Worm (Caenorhabditis elegans) whole organism, young adult: ENCODE measurements around the gene oac-7.
A peak's percentile ranks its signal among the peaks of the same experiment; 100 is the strongest.

Source experiments
- B0261.1 ChIP-seq: sonication (generic microtip); optimal IDR thresholded peaks from 2 replicates; lab custom pipeline; 2016; ENCODE audit warnings: mild to moderate bottlenecking, missing genetic modification characterization, moderate library complexity, missing compliant biosample characterization
- attf-6 ChIP-seq: fragments of 200-800 bp; sonication (Bioruptor generic); IDR thresholded peaks from 2 replicates; pipeline ENCODE4 v1.3.6; 2022; ENCODE audit warnings: missing genetic modification reagents, missing genetic modification characterization, missing compliant biosample characterization
- cebp-1 ChIP-seq, 2 experiments: fragments of 200-800 bp in 1 of 2; sonication (Bioruptor generic) in 1 of 2; sonication (generic microtip) in 1 of 2; IDR thresholded peaks in 1 of 2; optimal IDR thresholded peaks in 1 of 2; 2 replicates each; pipeline versions ENCODE4 v1.3.6 to Lab custom; 2017 to 2022; ENCODE audit warnings: missing compliant biosample characterization in 2 of 2, missing genetic modification characterization in 2 of 2, mild to moderate bottlenecking in 1 of 2, missing genetic modification reagents in 1 of 2, moderate library complexity in 1 of 2
- ceh-100 ChIP-seq: fragments of 200-800 bp; sonication (Bioruptor generic); IDR thresholded peaks from 2 replicates; pipeline ENCODE4 v1.3.6; 2022; ENCODE audit warnings: missing genetic modification reagents, missing genetic modification characterization, missing compliant biosample characterization
- dpl-1 ChIP-seq: fragments of 150-350 bp; optimal IDR thresholded peaks from 2 replicates; lab custom pipeline; 2014; ENCODE audit warnings: missing biosample characterization, missing genetic modification reagents, missing genetic modification characterization
- efl-1 ChIP-seq: fragments of 150-350 bp; optimal IDR thresholded peaks from 2 replicates; lab custom pipeline; 2014; ENCODE audit warnings: missing biosample characterization, missing genetic modification reagents, missing genetic modification characterization
- ets-4 ChIP-seq: fragments of 200-800 bp; sonication (Bioruptor generic); optimal IDR thresholded peaks from 2 replicates; lab custom pipeline; 2018; ENCODE audit warnings: mild to moderate bottlenecking, missing genetic modification characterization, missing compliant biosample characterization
- nhr-120 ChIP-seq: fragments of 200-800 bp; sonication (Bioruptor generic); IDR thresholded peaks from 2 replicates; pipeline ENCODE4 v1.3.6; 2022; ENCODE audit warnings: missing genetic modification characterization, missing compliant biosample characterization
- nhr-90 ChIP-seq: sonication (generic microtip); optimal IDR thresholded peaks from 2 replicates; lab custom pipeline; 2016; ENCODE audit warnings: missing genotype, mild to moderate bottlenecking, missing genetic modification characterization, missing compliant biosample characterization
- rec-8 ChIP-seq, 2 experiments: sonication (generic microtip); optimal IDR thresholded peaks; 2 replicates each; lab custom pipeline; 2016; ENCODE audit warnings: mild to moderate bottlenecking in 2 of 2, missing genetic modification characterization in 2 of 2, missing genetic modification reagents in 2 of 2, missing genotype in 2 of 2, missing biosample characterization in 1 of 2, missing compliant biosample characterization in 1 of 2, moderate library complexity in 1 of 2
- sdz-38 ChIP-seq: sonication (generic microtip); optimal IDR thresholded peaks from 2 replicates; lab custom pipeline; 2016; ENCODE audit warnings: missing genotype, missing genetic modification characterization, missing compliant biosample characterization
- sea-2 ChIP-seq: fragments of 200-800 bp; sonication (Bioruptor generic); IDR thresholded peaks from 2 replicates; pipeline ENCODE4 v1.3.6; 2022; ENCODE audit warnings: missing genetic modification characterization, missing compliant biosample characterization
- snpc-4 ChIP-seq, 5 experiments: fragments of 150-350 bp in 1 of 5; sonication (generic microtip) in 4 of 5; optimal IDR thresholded peaks; 2 replicates each; lab custom pipeline; 2014 to 2018; ENCODE audit warnings: missing genetic modification characterization in 5 of 5, missing biosample characterization in 3 of 5, antibody characterized with exemption in 2 of 5, mild to moderate bottlenecking in 2 of 5, missing compliant biosample characterization in 2 of 5, missing genotype in 2 of 5, moderate library complexity in 2 of 5, missing genetic modification reagents in 1 of 5
- sptf-2 ChIP-seq: fragments of 200-800 bp; sonication (Bioruptor generic); optimal IDR thresholded peaks from 2 replicates; lab custom pipeline; 2018; ENCODE audit warnings: mild to moderate bottlenecking, missing genetic modification characterization, missing compliant biosample characterization

ce11 chrV:16302439-16302838 is 7.2 kb upstream of the oac-7 start, which contains the start of the genes C31A11.13 and oac-6:
- TF ChIP-seq nhr-90 (tag; lab: Kevin White, UChicago) (no peak), rec-8 (tag; optimal IDR thresholded peaks at IDR 0.05; lab: Kevin White, UChicago) (no peak), cebp-1 (GFP tag; IDR thresholded peaks at IDR 0.05; lab: Robert Waterston, UW) (no peak), cebp-1 (tag; optimal IDR thresholded peaks at IDR 0.05; lab: Kevin White, UChicago) (no peak), sptf-2 (GFP tag; lab: Kevin White, UChicago) (no peak), attf-6 (no peak), snpc-4 (GFP tag; optimal IDR thresholded peaks at IDR 0.05; lab: Kevin White, UChicago) (no peak), snpc-4 (tag; optimal IDR thresholded peaks at IDR 0.05; lab: Kevin White, UChicago) (peak in 2 of 4 experiments; percentile 14 to 41), sea-2 (GFP tag; lab: Robert Waterston, UW) (no peak), dpl-1 (GFP tag; lab: Kevin White, UChicago) (no peak), sdz-38 (no peak), nhr-120 (GFP tag; lab: Robert Waterston, UW) (no peak), ets-4 (no peak), efl-1 (GFP tag; lab: Kevin White, UChicago) (no peak), B0261.1 (tag; lab: Kevin White, UChicago) (no peak), ceh-100 (GFP tag; lab: Robert Waterston, UW) (no peak)
